Fruit fly (Drosophila melanogaster) whole organism, pupa: Measurements from ENCODE around the gene Hr96.

ENCODE experiments used
- CG10348 ChIP-seq: fragments of 200-800 bp; sonication (Bioruptor generic); IDR thresholded peaks from 2 replicates; pipeline ENCODE4 v1.3.6; 2022; ENCODE audit warnings: missing biosample characterization, missing genetic modification characterization
- CG12605 ChIP-seq: fragments of 200-800 bp; sonication (Bioruptor generic); IDR thresholded peaks from 2 replicates; pipeline ENCODE4 v1.3.6; 2022; ENCODE audit warnings: missing biosample characterization, missing genetic modification characterization
- CG13204 ChIP-seq: fragments of 200-800 bp; sonication (Bioruptor generic); optimal IDR thresholded peaks from 2 replicates; lab custom pipeline; 2018; ENCODE audit warnings: missing biosample characterization, mild to moderate bottlenecking, missing genetic modification characterization, moderate library complexity
- CG14655 ChIP-seq: fragments of 200-800 bp; sonication (Bioruptor generic); optimal IDR thresholded peaks from 3 replicates; lab custom pipeline; 2017; ENCODE audit warnings: mild to moderate bottlenecking, missing biosample characterization, missing genetic modification reagents, missing genetic modification characterization
- CG15710 ChIP-seq: fragments of 200-800 bp; sonication (Bioruptor generic); optimal IDR thresholded peaks from 2 replicates; lab custom pipeline; 2018; ENCODE audit warnings: missing biosample characterization, mild to moderate bottlenecking, missing genetic modification characterization, moderate library complexity
- CG17806 ChIP-seq: fragments of 200-800 bp; sonication (Bioruptor generic); optimal IDR thresholded peaks from 2 replicates; lab custom pipeline; 2018; ENCODE audit warnings: missing biosample characterization, mild to moderate bottlenecking, missing genetic modification characterization, moderate library complexity
- CG32121 ChIP-seq: fragments of 200-800 bp; sonication (Bioruptor generic); IDR thresholded peaks from 2 replicates; pipeline ENCODE4 v1.3.6; 2022; ENCODE audit warnings: missing biosample characterization, missing genetic modification characterization
- CG34367 ChIP-seq: fragments of 200-800 bp; sonication (Bioruptor generic); optimal IDR thresholded peaks from 2 replicates; lab custom pipeline; 2018; ENCODE audit warnings: missing biosample characterization, mild to moderate bottlenecking, missing genetic modification characterization
- CG4496 ChIP-seq: fragments of 200-800 bp; sonication (Bioruptor generic); IDR thresholded peaks from 3 replicates; pipeline ENCODE4 v1.3.6; 2022; ENCODE audit warnings: missing biosample characterization, missing genetic modification characterization
- CG8159 ChIP-seq: fragments of 200-800 bp; sonication (Bioruptor generic); optimal IDR thresholded peaks from 3 replicates; lab custom pipeline; 2018; ENCODE audit warnings: missing biosample characterization, mild to moderate bottlenecking, missing genetic modification characterization, moderate library complexity
- CG8301 ChIP-seq: fragments of 200-800 bp; sonication (Bioruptor generic); optimal IDR thresholded peaks from 2 replicates; lab custom pipeline; 2018; ENCODE audit warnings: missing biosample characterization, mild to moderate bottlenecking, missing genetic modification characterization
- CG9948 ChIP-seq: fragments of 200-800 bp; sonication (Bioruptor generic); optimal IDR thresholded peaks from 2 replicates; lab custom pipeline; 2018; ENCODE audit warnings: missing biosample characterization, mild to moderate bottlenecking, missing genetic modification characterization, moderate library complexity
- D1 ChIP-seq: fragments of 200-800 bp; sonication (Bioruptor generic); optimal IDR thresholded peaks from 2 replicates; lab custom pipeline; 2018; ENCODE audit warnings: missing biosample characterization, mild to moderate bottlenecking, missing genetic modification characterization, moderate library complexity
- EcR ChIP-seq: fragments of 200-800 bp; sonication (Bioruptor generic); optimal IDR thresholded peaks from 3 replicates; lab custom pipeline; 2019; ENCODE audit warnings: missing biosample characterization, missing genetic modification characterization, mild to moderate bottlenecking, moderate library complexity, missing genetic modification reagents
- Ets98B ChIP-seq: fragments of 200-800 bp; sonication (Bioruptor generic); IDR thresholded peaks from 2 replicates; pipeline ENCODE4 v1.3.6; 2022; ENCODE audit warnings: missing biosample characterization, missing genetic modification characterization
- Pif1A ChIP-seq: fragments of 200-800 bp; sonication (Bioruptor generic); optimal IDR thresholded peaks from 3 replicates; lab custom pipeline; 2016; ENCODE audit warnings: missing biosample characterization, missing genetic modification characterization
- Pif1B ChIP-seq: fragments of 200-800 bp; sonication (Bioruptor generic); optimal IDR thresholded peaks from 3 replicates; lab custom pipeline; 2016; ENCODE audit warnings: missing biosample characterization, missing genetic modification characterization
- Snoo ChIP-seq: fragments of 200-800 bp; sonication (Bioruptor generic); optimal IDR thresholded peaks from 3 replicates; lab custom pipeline; 2017; ENCODE audit warnings: missing biosample characterization, mild to moderate bottlenecking, missing genetic modification characterization, inconsistent platforms
- fd96Ca ChIP-seq: fragments of 200-800 bp; sonication (Bioruptor generic); IDR thresholded peaks from 3 replicates; pipeline ENCODE4 v1.3.6; 2022; ENCODE audit warnings: missing biosample characterization, missing genetic modification characterization
- gl ChIP-seq: fragments of 200-800 bp; sonication (Bioruptor generic); optimal IDR thresholded peaks from 2 replicates; lab custom pipeline; 2018; ENCODE audit warnings: missing biosample characterization, mild to moderate bottlenecking, missing genetic modification characterization
- rn ChIP-seq: fragments of 200-800 bp; sonication (Bioruptor generic); IDR thresholded peaks from 2 replicates; pipeline ENCODE4 v1.3.6; 2022; ENCODE audit warnings: missing biosample characterization, missing genetic modification characterization

The Hr96 gene

dm6 chr3R:25049383-25049741 lies 24.3 kb downstream of the Hr96 start, which contains the start of gene CG11791:
Gene CG11791, plus strand, starts transcription at chr3R:25049616.
- TF ChIP-seq CG8159 (tag; lab: Kevin White, UChicago) (no peak), rn (GFP tag; lab: Robert Waterston, UW) (no peak), CG14655 (GFP tag; lab: Kevin White, UChicago) (no peak), Pif1A (GFP tag; lab: Kevin White, UChicago) (no peak), CG34367 (tag; lab: Kevin White, UChicago) (no peak), CG4496 (GFP tag; lab: Robert Waterston, UW) (no peak), Pif1B (GFP tag; lab: Kevin White, UChicago) (no peak), CG10348 (GFP tag; lab: Robert Waterston, UW) (no peak), CG32121 (GFP tag; lab: Robert Waterston, UW) (no peak), CG12605 (GFP tag; lab: Robert Waterston, UW) (no peak), fd96Ca (GFP tag; lab: Robert Waterston, UW) (no peak), gl (tag; lab: Kevin White, UChicago) (no peak), Snoo (no peak), CG13204 (GFP tag; lab: Kevin White, UChicago) (no peak), CG15710 (tag; lab: Kevin White, UChicago) (no peak), CG9948 (tag; lab: Kevin White, UChicago) (no peak)

dm6 chr3R:25049742-25050517 lies 24.9 kb downstream of the Hr96 start:
- no peak for TF ChIP-seq D1
- TF ChIP-seq Snoo, result peak; percentile 39
- TF ChIP-seq CG8301 (tag; lab: Kevin White, UChicago), result peak; percentile 5
- no peak for TF ChIP-seq CG9948 (tag; lab: Kevin White, UChicago)
- TF ChIP-seq gl (tag; lab: Kevin White, UChicago), result peak; percentile 44
- peak; percentile 72 for TF ChIP-seq EcR (GFP tag; lab: Kevin White, UChicago)
- TF ChIP-seq CG15710 (tag; lab: Kevin White, UChicago), result peak; percentile 11
- TF ChIP-seq Pif1B (GFP tag; lab: Kevin White, UChicago), result peak; percentile 59
- TF ChIP-seq CG17806, result peak; percentile 13

dm6 chr3R:25050649-25051048 lies 25.6 kb downstream of the Hr96 start:
- TF ChIP-seq CG34367 (tag; lab: Kevin White, UChicago), result no peak
- TF ChIP-seq Snoo, result no peak
- no peak for TF ChIP-seq fd96Ca (GFP tag; lab: Robert Waterston, UW)
- no peak for TF ChIP-seq CG12605 (GFP tag; lab: Robert Waterston, UW)
- TF ChIP-seq CG8159 (tag; lab: Kevin White, UChicago), result no peak
- no peak for TF ChIP-seq CG15710 (tag; lab: Kevin White, UChicago)
- no peak for TF ChIP-seq CG14655 (GFP tag; lab: Kevin White, UChicago)
- no peak for TF ChIP-seq Ets98B (GFP tag; lab: Robert Waterston, UW)
- TF ChIP-seq CG9948 (tag; lab: Kevin White, UChicago), result no peak
- TF ChIP-seq D1, result no peak
- no peak for TF ChIP-seq gl (tag; lab: Kevin White, UChicago)
- TF ChIP-seq CG10348 (GFP tag; lab: Robert Waterston, UW), result no peak
- TF ChIP-seq EcR (GFP tag; lab: Kevin White, UChicago), result no peak
- TF ChIP-seq Pif1A (GFP tag; lab: Kevin White, UChicago), result no peak

dm6 chr3R:25051441-25052097 lies 26.5 kb downstream of the Hr96 start:
- TF ChIP-seq CG4496 (GFP tag; lab: Robert Waterston, UW) (peak; percentile 72; the same call in 2 of the 3 replicates), Ets98B (GFP tag; lab: Robert Waterston, UW) (peak; percentile 80), CG17806 (no peak), CG32121 (GFP tag; lab: Robert Waterston, UW) (peak; percentile 73), fd96Ca (GFP tag; lab: Robert Waterston, UW) (no peak), CG9948 (tag; lab: Kevin White, UChicago) (no peak), CG8301 (tag; lab: Kevin White, UChicago) (peak; percentile 56), CG15710 (tag; lab: Kevin White, UChicago) (no peak), CG12605 (GFP tag; lab: Robert Waterston, UW) (no peak), Pif1B (GFP tag; lab: Kevin White, UChicago) (peak; percentile 27)

- TF ChIP-seq CG12605 (GFP tag; lab: Robert Waterston, UW) (no peak), Ets98B (GFP tag; lab: Robert Waterston, UW) (peak; percentile 36; the same call in 1 of the 2 replicates)
Measured at dm6 chr3R:25054451-25055188, 29.6 kb downstream of the Hr96 start, which contains the start of gene CG31109. Gene CG31109, minus strand, starts transcription at chr3R:25054653.
